Worm (Caenorhabditis elegans): Measurements from ENCODE around the gene C25H3.16.

C25H3.16 gene

DNA sequence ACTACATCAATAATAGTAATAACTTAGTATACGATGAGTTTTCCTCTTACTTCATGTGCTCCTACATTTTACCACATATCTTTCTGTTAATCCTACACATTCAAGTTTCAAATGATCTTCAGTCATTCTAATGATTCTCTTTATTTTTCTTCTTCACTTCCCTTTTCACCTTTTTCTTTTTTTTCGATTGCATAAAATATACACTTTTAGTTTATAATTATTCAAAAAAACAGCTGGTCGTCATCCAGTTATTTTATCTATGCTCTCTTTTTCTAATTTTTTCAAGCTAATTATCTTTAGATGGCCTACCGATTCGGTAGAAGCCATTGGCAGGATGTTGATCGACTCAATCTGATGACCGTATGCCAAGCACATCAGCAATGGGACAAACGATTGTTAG is 11.9 kb upstream of the C25H3.16 start, which contains the start of gene F59E12.1:
Gene F59E12.1 (plus strand): TSS at position 301 of the 400 bp plus-strand sequence.
- TF ChIP-seq F13C5.2 (tag; optimal IDR thresholded peaks at IDR 0.05): no peak
- TF ChIP-seq sea-1 (GFP tag; conservative IDR thresholded peaks at IDR 0.05): no peak
- TF ChIP-seq ceh-13 (GFP tag; optimal IDR thresholded peaks at IDR 0.05): no peak
- TF ChIP-seq flt-1 (GFP tag; IDR thresholded peaks at IDR 0.05): no peak
- TF ChIP-seq pes-1 (GFP tag; IDR thresholded peaks at IDR 0.05): no peak
- no peak for TF ChIP-seq tra-4 (tag; optimal IDR thresholded peaks at IDR 0.05)
- no peak for TF ChIP-seq tbx-37 (GFP tag; conservative IDR thresholded peaks at IDR 0.05)
- no peak for TF ChIP-seq hnd-1 (tag; optimal IDR thresholded peaks at IDR 0.05)
- no peak for TF ChIP-seq hmbx-1 (tag; optimal IDR thresholded peaks at IDR 0.05)
- no peak for TF ChIP-seq scrt-1 (GFP tag; IDR thresholded peaks at IDR 0.05)
- no peak for TF ChIP-seq B0310.2 (tag; optimal IDR thresholded peaks at IDR 0.05)
- TF ChIP-seq aly-1 (tag; optimal IDR thresholded peaks at IDR 0.05): no peak

DNA sequence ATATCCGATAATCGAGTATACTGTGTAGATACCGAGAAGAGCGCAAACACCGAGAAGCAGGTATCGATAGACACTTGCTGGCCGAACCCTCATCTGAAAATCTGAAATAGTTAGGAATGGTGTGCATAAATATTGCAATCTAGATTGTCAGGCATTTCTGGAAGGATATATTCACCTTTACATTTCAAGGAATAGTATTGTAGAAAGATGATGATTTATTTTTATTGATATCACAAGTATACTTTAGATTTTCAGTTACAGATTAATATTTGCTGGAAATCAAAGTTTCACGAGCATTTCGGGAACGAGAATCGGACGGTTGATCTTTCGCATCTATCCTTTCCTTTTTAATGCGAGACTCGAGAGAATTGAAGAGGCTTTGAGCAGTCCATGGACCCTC is 6.4 kb upstream of the C25H3.16 start, which contains the start of gene fut-3:
Gene fut-3 (minus strand): TSS at position 101 of the 400 bp plus-strand sequence.
- no peak for TF ChIP-seq ets-7 (tag; optimal IDR thresholded peaks at IDR 0.05)
- TF ChIP-seq flt-1 (GFP tag; IDR thresholded peaks at IDR 0.05): no peak
- no peak for TF ChIP-seq scrt-1 (GFP tag; IDR thresholded peaks at IDR 0.05)
- TF ChIP-seq B0310.2 (tag; optimal IDR thresholded peaks at IDR 0.05): no peak
- TF ChIP-seq F13C5.2 (tag; optimal IDR thresholded peaks at IDR 0.05): no peak
- no peak for TF ChIP-seq tbx-11 (GFP tag; IDR thresholded peaks at IDR 0.05)
- no peak for TF ChIP-seq ceh-13 (GFP tag; optimal IDR thresholded peaks at IDR 0.05)
- TF ChIP-seq sea-1 (GFP tag; conservative IDR thresholded peaks at IDR 0.05): no peak
- TF ChIP-seq tbx-37 (GFP tag; conservative IDR thresholded peaks at IDR 0.05): no peak
- no peak for TF ChIP-seq tra-4 (tag; optimal IDR thresholded peaks at IDR 0.05)
- no peak for TF ChIP-seq aly-1 (tag; optimal IDR thresholded peaks at IDR 0.05)
- no peak for TF ChIP-seq hmg-4 (GFP tag; optimal IDR thresholded peaks at IDR 0.05)
- no peak for TF ChIP-seq ama-1 (optimal IDR thresholded peaks at IDR 0.05)
- no peak for TF ChIP-seq pes-1 (GFP tag; IDR thresholded peaks at IDR 0.05)
- no peak for TF ChIP-seq ceh-36 (tag; optimal IDR thresholded peaks at IDR 0.05)
- TF ChIP-seq hnd-1 (tag; optimal IDR thresholded peaks at IDR 0.05): no peak
- TF ChIP-seq hmbx-1 (tag; optimal IDR thresholded peaks at IDR 0.05): no peak

DNA sequence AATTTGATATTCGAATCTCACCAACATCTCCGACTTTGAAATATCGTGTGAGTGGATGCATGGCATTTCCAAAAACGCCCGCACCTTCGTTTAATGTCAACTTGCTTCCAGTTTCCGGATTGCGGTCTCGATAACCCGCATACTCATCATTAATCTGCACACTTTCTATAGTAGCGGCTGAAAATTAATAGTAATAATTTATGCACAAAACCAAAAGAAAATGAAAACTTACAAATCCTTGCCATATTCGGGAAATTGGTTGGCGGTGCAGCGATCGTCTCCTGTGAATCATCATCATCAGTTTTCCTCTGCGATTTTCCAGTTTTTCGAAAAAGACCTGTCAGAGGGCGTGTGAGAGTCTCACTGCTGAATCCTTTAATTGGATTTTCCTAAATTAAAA is 5.9 kb upstream of the C25H3.16 start:
- TF ChIP-seq flt-1 (GFP tag; IDR thresholded peaks at IDR 0.05) (no peak), hmbx-1 (tag; optimal IDR thresholded peaks at IDR 0.05) (no peak), sea-1 (GFP tag; conservative IDR thresholded peaks at IDR 0.05) (no peak), ama-1 (optimal IDR thresholded peaks at IDR 0.05) (no peak), tra-4 (tag; optimal IDR thresholded peaks at IDR 0.05) (no peak), ets-7 (tag; optimal IDR thresholded peaks at IDR 0.05) (no peak), ceh-36 (tag; optimal IDR thresholded peaks at IDR 0.05) (no peak), B0310.2 (tag; optimal IDR thresholded peaks at IDR 0.05) (no peak), pes-1 (GFP tag; IDR thresholded peaks at IDR 0.05) (no peak), tbx-37 (GFP tag; conservative IDR thresholded peaks at IDR 0.05) (no peak), F13C5.2 (tag; optimal IDR thresholded peaks at IDR 0.05) (no peak), hnd-1 (tag; optimal IDR thresholded peaks at IDR 0.05) (no peak), tbx-11 (GFP tag; IDR thresholded peaks at IDR 0.05) (no peak), aly-1 (tag; optimal IDR thresholded peaks at IDR 0.05) (no peak), ceh-13 (GFP tag; optimal IDR thresholded peaks at IDR 0.05) (no peak)

DNA sequence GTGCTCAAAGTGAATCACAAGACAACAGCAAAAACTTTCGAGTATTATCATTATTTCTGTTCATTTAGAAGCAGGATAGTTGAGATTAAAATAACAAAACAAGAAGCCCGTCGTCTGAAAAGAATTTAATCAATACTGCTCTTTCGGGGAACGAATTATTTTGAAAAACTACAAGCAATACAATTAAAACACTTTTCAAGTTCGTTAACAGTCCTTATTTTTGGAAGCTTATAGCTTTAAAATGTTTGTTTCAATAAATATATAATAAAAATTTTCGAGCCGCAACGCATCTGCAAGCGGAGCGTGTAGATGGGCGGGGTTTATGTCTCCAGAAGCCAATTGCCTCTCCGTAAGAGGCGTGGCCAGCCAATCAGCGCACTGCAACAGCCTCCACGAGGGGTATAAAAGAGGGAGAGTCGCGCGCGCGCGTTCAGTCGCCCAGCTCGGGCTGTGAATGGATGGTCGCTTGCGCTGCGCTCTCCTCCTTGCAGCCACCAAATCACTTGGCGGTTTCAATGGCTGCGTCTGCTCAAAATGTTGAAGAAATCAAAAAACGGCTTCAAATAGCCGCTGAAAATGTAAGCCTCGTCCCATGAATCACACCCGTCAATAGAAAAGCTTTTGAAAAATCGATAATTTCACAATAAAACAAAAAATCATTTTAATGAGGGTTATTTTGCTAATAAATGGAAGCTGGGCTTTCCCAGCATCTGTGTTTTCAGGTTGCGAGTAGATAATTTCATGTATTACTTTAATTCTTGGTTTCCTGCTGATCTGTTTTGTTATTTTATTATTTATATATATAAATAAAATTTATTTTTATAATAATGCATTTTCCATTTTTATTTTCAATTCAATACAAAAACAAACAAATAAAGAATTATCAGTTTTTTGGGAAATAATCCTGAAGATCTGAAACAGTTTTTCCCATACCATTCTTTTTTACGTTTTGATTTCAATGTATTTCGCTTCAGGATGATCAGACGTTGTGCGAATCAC is 5.1 kb upstream of the C25H3.16 start, which contains the start of the genes ift-43 and mdt-26:
Gene ift-43 (minus strand): TSS at position 51 of the 999 bp plus-strand sequence.
Gene mdt-26 (plus strand): TSS at position 446 of the 999 bp plus-strand sequence.
- peak; percentile 82 for TF ChIP-seq hmg-4 (GFP tag; optimal IDR thresholded peaks at IDR 0.05)
- peak; percentile 27 for TF ChIP-seq ceh-36 (tag; optimal IDR thresholded peaks at IDR 0.05)
- peak; percentile 46 for TF ChIP-seq F13C5.2 (tag; optimal IDR thresholded peaks at IDR 0.05)
- peak; percentile 67 for TF ChIP-seq pes-1 (GFP tag; IDR thresholded peaks at IDR 0.05)
- no peak for TF ChIP-seq tra-4 (tag; optimal IDR thresholded peaks at IDR 0.05)
- peak; percentile 24 for TF ChIP-seq B0310.2 (tag; optimal IDR thresholded peaks at IDR 0.05)
- TF ChIP-seq ama-1 (optimal IDR thresholded peaks at IDR 0.05): peak; percentile 98
- TF ChIP-seq sea-1 (GFP tag; conservative IDR thresholded peaks at IDR 0.05): peak; percentile 82
- TF ChIP-seq aly-1 (tag; optimal IDR thresholded peaks at IDR 0.05): no peak
- TF ChIP-seq ets-7 (tag; optimal IDR thresholded peaks at IDR 0.05): no peak
- TF ChIP-seq tbx-37 (GFP tag; conservative IDR thresholded peaks at IDR 0.05): peak; percentile 5; the same call in 1 of the 2 replicates
- no peak for TF ChIP-seq hmbx-1 (tag; optimal IDR thresholded peaks at IDR 0.05)
- no peak for TF ChIP-seq ceh-13 (GFP tag; optimal IDR thresholded peaks at IDR 0.05)
- TF ChIP-seq hnd-1 (tag; optimal IDR thresholded peaks at IDR 0.05): no peak
- peak; percentile 54; the same call in 1 of the 2 replicates for TF ChIP-seq flt-1 (GFP tag; IDR thresholded peaks at IDR 0.05)
- TF ChIP-seq tbx-11 (GFP tag; IDR thresholded peaks at IDR 0.05): peak; percentile 67
- peak; percentile 76 for TF ChIP-seq scrt-1 (GFP tag; IDR thresholded peaks at IDR 0.05)

DNA sequence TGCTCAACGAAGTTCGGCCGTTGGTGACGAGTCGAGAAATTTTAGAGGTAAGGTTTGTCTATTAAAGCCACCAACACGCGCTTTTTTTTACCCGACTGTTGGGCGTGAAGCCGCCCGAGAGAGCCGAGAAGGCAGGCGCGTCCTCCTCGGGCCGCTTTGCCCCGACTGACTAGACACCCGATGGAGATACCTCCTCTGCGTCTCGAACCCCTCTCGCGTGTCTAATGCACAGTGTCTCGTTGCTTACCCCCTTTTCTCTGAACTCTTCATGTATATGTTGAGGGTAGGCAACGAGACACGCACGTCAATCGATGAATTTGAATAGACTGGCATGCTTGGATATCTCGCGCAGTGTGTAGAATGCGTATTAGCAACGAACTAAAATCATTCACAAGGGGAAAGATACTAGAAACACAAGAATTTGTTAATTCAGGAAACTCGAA is 4.3 kb upstream of the C25H3.16 start:
- TF ChIP-seq B0310.2 (tag; optimal IDR thresholded peaks at IDR 0.05): peak; percentile 82
- TF ChIP-seq hmbx-1 (tag; optimal IDR thresholded peaks at IDR 0.05): peak; percentile 78
- peak; percentile 72 for TF ChIP-seq tra-4 (tag; optimal IDR thresholded peaks at IDR 0.05)
- peak; percentile 90 for TF ChIP-seq scrt-1 (GFP tag; IDR thresholded peaks at IDR 0.05)
- peak; percentile 73 for TF ChIP-seq F13C5.2 (tag; optimal IDR thresholded peaks at IDR 0.05)
- TF ChIP-seq pes-1 (GFP tag; IDR thresholded peaks at IDR 0.05): peak; percentile 83
- peak; percentile 40 for TF ChIP-seq ets-7 (tag; optimal IDR thresholded peaks at IDR 0.05)
- peak; percentile 83 for TF ChIP-seq aly-1 (tag; optimal IDR thresholded peaks at IDR 0.05)
- TF ChIP-seq tbx-11 (GFP tag; IDR thresholded peaks at IDR 0.05): peak; percentile 80
- peak; percentile 92 for TF ChIP-seq hmg-4 (GFP tag; optimal IDR thresholded peaks at IDR 0.05)
- peak; percentile 66 for TF ChIP-seq ceh-36 (tag; optimal IDR thresholded peaks at IDR 0.05)
- peak; percentile 73 for TF ChIP-seq flt-1 (GFP tag; IDR thresholded peaks at IDR 0.05)
- peak; percentile 93 for TF ChIP-seq sea-1 (GFP tag; conservative IDR thresholded peaks at IDR 0.05)
- peak; percentile 19 for TF ChIP-seq ceh-13 (GFP tag; optimal IDR thresholded peaks at IDR 0.05)
- TF ChIP-seq hnd-1 (tag; optimal IDR thresholded peaks at IDR 0.05): peak; percentile 64
- TF ChIP-seq ama-1 (optimal IDR thresholded peaks at IDR 0.05): peak; percentile 96
- TF ChIP-seq tbx-37 (GFP tag; conservative IDR thresholded peaks at IDR 0.05): peak; percentile 72
